Worm (Caenorhabditis elegans) whole organism, L4 larva: Measurements from ENCODE around the gene C06C3.12.
"Not testable (repeated sequence)": the region's sequence is repeated elsewhere in the genome, so short reads cannot be mapped to it uniquely, and the experiment has no call there.

Source experiments
- F49E8.2 ChIP-seq: sonication (generic microtip); optimal IDR thresholded peaks from 2 replicates; lab custom pipeline; 2016; ENCODE audit warnings: missing compliant biosample characterization, mild to moderate bottlenecking, missing genetic modification characterization, borderline replicate concordance
- T26A8.4 ChIP-seq: fragments of 200-800 bp; sonication (Bioruptor generic); IDR thresholded peaks from 2 replicates; pipeline ENCODE4 v1.3.6; 2022; ENCODE audit warnings: missing genetic modification characterization, missing compliant biosample characterization
- Y105C5A.15 ChIP-seq: fragments of 200-800 bp; sonication (Bioruptor generic); IDR thresholded peaks from 2 replicates; pipeline ENCODE4 v1.3.6; 2022; ENCODE audit warnings: missing genetic modification characterization, missing compliant biosample characterization
- aly-2 ChIP-seq: sonication (generic microtip); optimal IDR thresholded peaks from 2 replicates; lab custom pipeline; 2018; ENCODE audit warnings: missing biosample characterization, missing genetic modification characterization
- attf-4 ChIP-seq: sonication (generic microtip); optimal IDR thresholded peaks from 3 replicates; lab custom pipeline; 2017; ENCODE audit warnings: missing biosample characterization, missing genetic modification characterization
- ceh-44 ChIP-seq: fragments of 200-800 bp; sonication (Bioruptor generic); IDR thresholded peaks from 2 replicates; pipeline ENCODE4 v1.3.6; 2022; ENCODE audit warnings: missing genetic modification reagents, missing genetic modification characterization, missing compliant biosample characterization
- daf-16 ChIP-seq, 3 experiments: sonication (generic microtip); optimal IDR thresholded peaks; 2 replicates each; lab custom pipeline; 2016 to 2017; ENCODE audit warnings: missing genetic modification characterization in 3 of 3, missing genetic modification reagents in 3 of 3, mild to moderate bottlenecking in 2 of 3, missing compliant biosample characterization in 2 of 3, missing biosample characterization in 1 of 3, moderate library complexity in 1 of 3
- daf-19 ChIP-seq: fragments of 200-800 bp; sonication (Bioruptor generic); conservative IDR thresholded peaks from 2 replicates; pipeline ENCODE4 v1.3.6; 2022; ENCODE audit warnings: missing genetic modification characterization, missing compliant biosample characterization
- dmd-6 ChIP-seq: fragments of 200-800 bp; sonication (Bioruptor generic); IDR thresholded peaks from 2 replicates; pipeline ENCODE4 v1.3.6; 2022; ENCODE audit warnings: missing genetic modification reagents, missing genetic modification characterization, missing compliant biosample characterization
- dpl-1 ChIP-seq: fragments of 150-350 bp; optimal IDR thresholded peaks from 2 replicates; lab custom pipeline; 2014; ENCODE audit warnings: missing biosample characterization, missing genetic modification reagents, missing genetic modification characterization
- egl-27 ChIP-seq: sonication (generic microtip); optimal IDR thresholded peaks from 3 replicates; lab custom pipeline; 2017; ENCODE audit warnings: missing biosample characterization, missing genetic modification reagents, missing genetic modification characterization
- egl-43 ChIP-seq: fragments of 200-800 bp; sonication (Bioruptor generic); IDR thresholded peaks from 2 replicates; pipeline ENCODE4 v1.3.6; 2022; ENCODE audit warnings: missing genetic modification reagents, missing genetic modification characterization, missing compliant biosample characterization
- hlh-11 ChIP-seq: fragments of 200-800 bp; sonication (Bioruptor generic); optimal IDR thresholded peaks from 2 replicates; lab custom pipeline; 2018; ENCODE audit warnings: mild to moderate bottlenecking, missing genetic modification characterization, missing compliant biosample characterization
- hlh-30 ChIP-seq: sonication (generic microtip); optimal IDR thresholded peaks from 2 replicates; lab custom pipeline; 2017; ENCODE audit warnings: antibody characterized with exemption, mild to moderate bottlenecking, missing genetic modification characterization, missing compliant biosample characterization; ENCODE audit not compliant: insufficient read depth
- hmg-1.1 ChIP-seq: fragments of 200-800 bp; sonication (Bioruptor generic); IDR thresholded peaks from 2 replicates; pipeline ENCODE4 v1.3.6; 2022; ENCODE audit warnings: missing genetic modification reagents, missing genetic modification characterization, missing compliant biosample characterization
- lim-7 ChIP-seq: fragments of 200-800 bp; sonication (Bioruptor generic); IDR thresholded peaks from 2 replicates; pipeline ENCODE4 v1.3.6; 2022; ENCODE audit warnings: missing genetic modification characterization, missing compliant biosample characterization
- lin-1 ChIP-seq: fragments of 200-800 bp; sonication (Bioruptor generic); IDR thresholded peaks from 2 replicates; pipeline ENCODE4 v1.3.6; 2022; ENCODE audit warnings: missing genetic modification reagents, missing genetic modification characterization, missing compliant biosample characterization
- lin-38 ChIP-seq: fragments of 200-800 bp; sonication (Bioruptor generic); IDR thresholded peaks from 2 replicates; pipeline ENCODE4 v1.3.6; 2022; ENCODE audit warnings: missing genetic modification reagents, missing genetic modification characterization, missing compliant biosample characterization
- lir-3 ChIP-seq: sonication (generic microtip); optimal IDR thresholded peaks from 2 replicates; lab custom pipeline; 2016; ENCODE audit warnings: mild to moderate bottlenecking, missing genetic modification characterization, missing compliant biosample characterization
- lsy-2 ChIP-seq, 2 experiments: fragments of 150-350 bp in 1 of 2; sonication (generic microtip) in 1 of 2; optimal IDR thresholded peaks; 2 replicates each; lab custom pipeline; 2014 to 2017; ENCODE audit warnings: missing biosample characterization in 2 of 2, missing genetic modification characterization in 2 of 2
- mes-2 ChIP-seq: sonication (generic microtip); optimal IDR thresholded peaks from 2 replicates; lab custom pipeline; 2016; ENCODE audit warnings: missing genotype, mild to moderate bottlenecking, missing genetic modification characterization, missing compliant biosample characterization; ENCODE audit not compliant: poor library complexity, severe bottlenecking
- mxl-2 ChIP-seq: fragments of 200-800 bp; sonication (Bioruptor generic); conservative IDR thresholded peaks from 2 replicates; pipeline ENCODE4 v1.3.6; 2022; ENCODE audit warnings: missing genetic modification reagents, missing genetic modification characterization, missing compliant biosample characterization
- nhr-10 ChIP-seq: fragments of 150-350 bp; optimal IDR thresholded peaks from 2 replicates; lab custom pipeline; 2014; ENCODE audit warnings: missing biosample characterization, missing genetic modification characterization
- nhr-25 ChIP-seq: sonication (generic microtip); optimal IDR thresholded peaks from 2 replicates; lab custom pipeline; 2017; ENCODE audit warnings: missing genetic modification characterization, mild to moderate bottlenecking, missing compliant biosample characterization, antibody characterized with exemption, moderate library complexity, borderline replicate concordance; ENCODE audit not compliant: insufficient read depth
- nhr-28 ChIP-seq: fragments of 150-350 bp; optimal IDR thresholded peaks from 2 replicates; lab custom pipeline; 2014; ENCODE audit warnings: missing biosample characterization, missing genetic modification characterization
- nhr-6 ChIP-seq: fragments of 150-350 bp; optimal IDR thresholded peaks from 2 replicates; lab custom pipeline; 2014; ENCODE audit warnings: missing biosample characterization, missing genetic modification characterization
- nhr-77 ChIP-seq: fragments of 150-350 bp; optimal IDR thresholded peaks from 2 replicates; lab custom pipeline; 2014; ENCODE audit warnings: missing biosample characterization, missing genetic modification characterization
- pha-4 ChIP-seq, 2 experiments: fragments of 150-350 bp in 1 of 2; fragments of 200-800 bp in 1 of 2; sonication (Bioruptor generic) in 1 of 2; IDR thresholded peaks in 1 of 2; optimal IDR thresholded peaks in 1 of 2; 2 replicates each; pipeline versions ENCODE4 v1.3.6 to Lab custom; 2014 to 2022; ENCODE audit warnings: missing genetic modification characterization in 2 of 2, missing genetic modification reagents in 2 of 2, missing biosample characterization in 1 of 2, missing compliant biosample characterization in 1 of 2
- pqm-1 ChIP-seq: sonication (generic microtip); optimal IDR thresholded peaks from 2 replicates; lab custom pipeline; 2017; ENCODE audit warnings: missing biosample characterization, missing genetic modification characterization
- rbr-2 ChIP-seq: sonication (generic microtip); optimal IDR thresholded peaks from 2 replicates; lab custom pipeline; 2016; ENCODE audit warnings: missing genotype, missing genetic modification characterization, missing compliant biosample characterization
- snpc-4 ChIP-seq: fragments of 150-350 bp; optimal IDR thresholded peaks from 2 replicates; lab custom pipeline; 2014; ENCODE audit warnings: missing biosample characterization, missing genetic modification characterization
- unc-130 ChIP-seq: sonication (generic microtip); optimal IDR thresholded peaks from 2 replicates; lab custom pipeline; 2016; ENCODE audit warnings: missing genetic modification reagents, missing genetic modification characterization, missing compliant biosample characterization
- unc-62 ChIP-seq, 3 experiments: fragments of 150-350 bp in 1 of 3; sonication (generic microtip); optimal IDR thresholded peaks in 2 of 3; peaks in 1 of 3; 1 replicate in 1 of 3; 2 replicates in 2 of 3; lab custom pipeline; 2014 to 2017; ENCODE audit warnings: missing biosample characterization in 3 of 3, missing genetic modification characterization in 3 of 3, missing genetic modification reagents in 3 of 3, missing genotype in 1 of 3
- vab-7 ChIP-seq: fragments of 200-800 bp; sonication (Bioruptor generic); IDR thresholded peaks from 2 replicates; pipeline ENCODE4 v1.3.6; 2022; ENCODE audit warnings: missing genetic modification reagents, missing genetic modification characterization, missing compliant biosample characterization

The C06C3.12 gene

ce11 chrII:9405013-9405412 lies 30.1 kb downstream of the C06C3.12 start:
- peak in 1 of 2 experiments; percentile 53 for TF ChIP-seq unc-62 (GFP tag; optimal IDR thresholded peaks at IDR 0.05 in 1 of 2; lab: Kevin White, UChicago)
- not testable (repeated sequence) for TF ChIP-seq unc-62 (tag; optimal IDR thresholded peaks at IDR 0.05; lab: Kevin White, UChicago)

- TF ChIP-seq vab-7 (no peak), T26A8.4 (GFP tag; lab: Robert Waterston, UW) (no peak), nhr-10 (tag; lab: Kevin White, UChicago) (no peak), mxl-2 (GFP tag; lab: Robert Waterston, UW) (no peak), aly-2 (no peak), lim-7 (GFP tag; lab: Robert Waterston, UW) (no peak)
Observed at ce11 chrII:9407020-9407419, 32.1 kb downstream of the C06C3.12 start, which contains the start of gene mpz-6. Gene mpz-6, minus strand, starts transcription at chrII:9407120.

- TF ChIP-seq egl-43 (GFP tag; lab: Robert Waterston, UW) (no peak), unc-62 (GFP tag; optimal IDR thresholded peaks at IDR 0.05 in 1 of 2; lab: Kevin White, UChicago) (peak in 1 of 2 experiments; percentile 42), unc-62 (tag; optimal IDR thresholded peaks at IDR 0.05; lab: Kevin White, UChicago) (no peak), lir-3 (no peak)
Observed at ce11 chrII:9407469-9407868, 32.6 kb downstream of the C06C3.12 start, which contains the start of gene arrd-2. Gene arrd-2, plus strand, starts transcription at chrII:9407769.

ce11 chrII:9411497-9411896 lies 36.6 kb downstream of the C06C3.12 start, which contains the start of gene M176.9:
Gene M176.9, minus strand, starts transcription at chrII:9411597.
- TF ChIP-seq daf-19 (GFP tag; lab: Robert Waterston, UW) (no peak), lin-1 (GFP tag; lab: Robert Waterston, UW) (no peak), nhr-25 (tag; lab: Kevin White, UChicago) (no peak), F49E8.2 (tag; lab: Kevin White, UChicago) (no peak), pqm-1 (tag; lab: Kevin White, UChicago) (no peak), T26A8.4 (GFP tag; lab: Robert Waterston, UW) (no peak), attf-4 (no peak), dpl-1 (GFP tag; lab: Kevin White, UChicago) (no peak), mxl-2 (GFP tag; lab: Robert Waterston, UW) (no peak), vab-7 (no peak), hmg-1.1 (GFP tag; lab: Robert Waterston, UW) (no peak), Y105C5A.15 (no peak)
- TF ChIP-seq, all 104 proteins: peak for 0

ce11 chrII:9412086-9412608 lies 37.2 kb downstream of the C06C3.12 start, which contains the start of gene arrd-3:
Gene arrd-3, plus strand, starts transcription at chrII:9412558.
- TF ChIP-seq dmd-6 (GFP tag; lab: Robert Waterston, UW) (peak; percentile 29; the same call in 1 of the 2 replicates), snpc-4 (tag; lab: Kevin White, UChicago) (no peak), egl-27 (tag; lab: Kevin White, UChicago) (no peak), unc-62 (GFP tag; optimal IDR thresholded peaks at IDR 0.05 in 1 of 2; lab: Kevin White, UChicago) (peak in 1 of 2 experiments; percentile 58), unc-62 (tag; optimal IDR thresholded peaks at IDR 0.05; lab: Kevin White, UChicago) (no peak), lin-38 (GFP tag; lab: Robert Waterston, UW) (no peak), pqm-1 (tag; lab: Kevin White, UChicago) (peak; percentile 75), nhr-28 (tag; lab: Kevin White, UChicago) (peak; percentile 27), ceh-44 (GFP tag; lab: Robert Waterston, UW) (no peak), unc-130 (no peak), hlh-11 (tag; lab: Kevin White, UChicago) (peak; percentile 23)

- TF ChIP-seq rbr-2 (peak; percentile 44), unc-130 (no peak), pqm-1 (tag; lab: Kevin White, UChicago) (no peak), dmd-6 (GFP tag; lab: Robert Waterston, UW) (peak; percentile 61), nhr-77 (tag; lab: Kevin White, UChicago) (peak; percentile 64), lsy-2 (tag; optimal IDR thresholded peaks at IDR 0.05; lab: Kevin White, UChicago) (peak in 1 of 2 experiments; percentile 84), pha-4 (GFP tag; IDR thresholded peaks at IDR 0.05; lab: Robert Waterston, UW) (peak; percentile 33; the same call in 1 of the 2 replicates), pha-4 (tag; optimal IDR thresholded peaks at IDR 0.05; lab: Kevin White, UChicago) (peak; percentile 56), hlh-30 (tag; lab: Kevin White, UChicago) (peak; percentile 53), mes-2 (tag; lab: Kevin White, UChicago) (peak; percentile 66), nhr-6 (tag; lab: Kevin White, UChicago) (peak; percentile 35), daf-16 (GFP tag; optimal IDR thresholded peaks at IDR 0.05; lab: Kevin White, UChicago) (peak in 1 of 2 experiments; percentile 18), daf-16 (tag; optimal IDR thresholded peaks at IDR 0.05; lab: Kevin White, UChicago) (peak; percentile 23), hlh-11 (tag; lab: Kevin White, UChicago) (peak; percentile 55), nhr-28 (tag; lab: Kevin White, UChicago) (peak; percentile 20)
Observed at ce11 chrII:9416381-9417276, 41.7 kb downstream of the C06C3.12 start, which contains the start of the genes gss-1 and chch-3. Gene gss-1, minus strand, starts transcription at chrII:9416431. Gene chch-3, plus strand, starts transcription at chrII:9417013.
